Fruit fly (Drosophila melanogaster): ENCODE data around the gene Ubi-p5E.

- TF ChIP-seq CG8478 (optimal IDR thresholded peaks at IDR 0.05) (no peak), CTCF (optimal IDR thresholded peaks at IDR 0.05) (no peak)
Observed at dm6 chrX:6259696-6260095, 19.8 kb downstream of the Ubi-p5E start.

Data from S2 (cell line).